Fruit fly (Drosophila melanogaster): ENCODE data around the gene Diap1.

The Diap1 gene

DNA sequence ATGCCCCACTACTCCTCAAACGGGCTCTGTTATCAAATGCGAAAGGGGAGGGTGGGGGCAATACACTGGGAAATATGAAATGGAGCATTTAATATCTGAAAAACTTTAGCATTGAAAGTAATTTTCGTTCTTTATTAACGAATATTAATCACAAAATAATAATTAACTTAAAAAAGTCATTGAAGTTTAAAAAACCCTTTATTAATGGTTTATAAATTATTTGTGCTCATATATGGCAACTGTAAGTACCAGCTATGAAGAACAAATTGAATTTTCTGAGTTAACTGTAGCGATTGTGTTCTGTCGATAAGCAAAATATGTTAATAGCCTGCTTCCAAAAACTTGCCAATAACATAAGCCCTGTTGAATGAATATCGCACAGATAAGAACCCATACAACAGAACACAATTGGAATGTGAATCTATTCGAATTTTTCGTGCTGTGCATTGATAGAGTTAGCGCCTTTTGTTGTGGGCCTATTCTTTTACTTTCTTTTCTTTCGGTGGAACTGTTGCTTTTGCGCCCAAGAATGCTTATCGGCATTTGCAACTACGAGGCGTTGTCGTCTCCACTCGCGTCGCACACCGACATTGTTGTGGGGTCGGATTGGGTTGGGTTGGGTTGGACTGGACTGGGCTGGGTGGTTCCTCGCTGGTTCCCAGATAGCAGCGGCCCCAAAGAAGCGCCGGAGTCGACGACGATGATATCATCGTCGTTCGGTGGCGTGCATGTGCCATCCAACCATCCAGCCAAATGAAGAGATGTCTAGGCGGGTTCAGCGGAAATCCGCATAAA is 10.2 kb upstream of the Diap1 start (continued):
- TF ChIP-seq MBD-R2 (GFP tag; IDR thresholded peaks at IDR 0.05) (peak; percentile 9; the same call in 1 of the 2 replicates), gt (GFP tag; IDR thresholded peaks at IDR 0.05) (no peak), TFAM (GFP tag; optimal IDR thresholded peaks at IDR 0.05) (no peak), tio (GFP tag; optimal IDR thresholded peaks at IDR 0.05) (peak; percentile 65), CG18262 (tag; optimal IDR thresholded peaks at IDR 0.05) (peak; percentile 79), E2f1 (GFP tag; IDR thresholded peaks at IDR 0.05) (0 out of 2 replicates have a peak, but pooled peaks have one; percentile 18), CG4730 (GFP tag; IDR thresholded peaks at IDR 0.05) (no peak), CG9932 (GFP tag; IDR thresholded peaks at IDR 0.05) (0 out of 2 replicates have a peak, but pooled peaks have one; percentile 31), CG1233 (GFP tag; optimal IDR thresholded peaks at IDR 0.05) (peak; percentile 46), trem (tag; optimal IDR thresholded peaks at IDR 0.05) (peak; percentile 20), lab (GFP tag; optimal IDR thresholded peaks at IDR 0.05) (peak; percentile 50), NK7.1 (GFP tag; optimal IDR thresholded peaks at IDR 0.05) (no peak), CG14710 (tag; optimal IDR thresholded peaks at IDR 0.05) (peak; percentile 71), az2 (GFP tag; optimal IDR thresholded peaks at IDR 0.05) (peak; percentile 51), CG12299 (tag; optimal IDR thresholded peaks at IDR 0.05) (peak; percentile 18), CG12659 (GFP tag; optimal IDR thresholded peaks at IDR 0.05) (peak; percentile 70), sr (GFP tag; IDR thresholded peaks at IDR 0.05) (no peak), CG10274 (GFP tag; optimal IDR thresholded peaks at IDR 0.05) (peak; percentile 46), CG11247 (GFP tag; IDR thresholded peaks at IDR 0.05) (no peak), CG12744 (GFP tag; optimal IDR thresholded peaks at IDR 0.05) (no peak), NC2α (GFP tag; optimal IDR thresholded peaks at IDR 0.05) (no peak), rib (GFP tag; IDR thresholded peaks at IDR 0.05) (0 out of 2 replicates have a peak, but pooled peaks have one; percentile 19), sens (GFP tag) (peak; percentile 88), gcm2 (GFP tag; optimal IDR thresholded peaks at IDR 0.05) (no peak), Meics (GFP tag; optimal IDR thresholded peaks at IDR 0.05) (peak; percentile 51), ind (GFP tag; optimal IDR thresholded peaks at IDR 0.05) (peak; percentile 40), CG11085 (GFP tag; IDR thresholded peaks at IDR 0.05) (no peak), esg (GFP tag; conservative IDR thresholded peaks at IDR 0.05) (peak; percentile 41; the same call in 1 of the 2 replicates), CG17912 (GFP tag; optimal IDR thresholded peaks at IDR 0.05) (no peak), Spps (tag; optimal IDR thresholded peaks at IDR 0.05) (peak; percentile 14), CG4820 (GFP tag; optimal IDR thresholded peaks at IDR 0.05) (peak; percentile 29), CG10267 (tag; optimal IDR thresholded peaks at IDR 0.05) (peak; percentile 43), CHES-1-like (GFP tag; optimal IDR thresholded peaks at IDR 0.05) (peak; percentile 14), ham (GFP tag; IDR thresholded peaks at IDR 0.05) (0 out of 2 replicates have a peak, but pooled peaks have one; percentile 19), CG11723 (GFP tag; optimal IDR thresholded peaks at IDR 0.05) (peak; percentile 40), Ets65A (GFP tag) (peak; percentile 82), CG13424 (tag; optimal IDR thresholded peaks at IDR 0.05) (peak; percentile 56), disco-r (GFP tag; optimal IDR thresholded peaks at IDR 0.05) (peak; percentile 8), CG10366 (GFP tag; IDR thresholded peaks at IDR 0.05) (peak; percentile 9; the same call in 1 of the 2 replicates), CG12104 (GFP tag; optimal IDR thresholded peaks at IDR 0.05) (peak; percentile 15), CG10654 (GFP tag; optimal IDR thresholded peaks at IDR 0.05) (peak; percentile 5), CG8388 (GFP tag; optimal IDR thresholded peaks at IDR 0.05) (peak; percentile 50), psq (GFP tag; optimal IDR thresholded peaks at IDR 0.05) (peak; percentile 9), ken (GFP tag; IDR thresholded peaks at IDR 0.05) (0 out of 3 replicates have a peak, but pooled peaks have one; percentile 33), CG2120 (GFP tag; optimal IDR thresholded peaks at IDR 0.05) (peak; percentile 47), Hsf (GFP tag; optimal IDR thresholded peaks at IDR 0.05) (peak; percentile 44), Gug (GFP tag; IDR thresholded peaks at IDR 0.05) (no peak), CG12391 (tag; optimal IDR thresholded peaks at IDR 0.05) (peak; percentile 57), CG18476 (GFP tag; optimal IDR thresholded peaks at IDR 0.05) (peak; percentile 21), Drgx (GFP tag; IDR thresholded peaks at IDR 0.05) (0 out of 2 replicates have a peak, but pooled peaks have one; percentile 16)
